Worm (Caenorhabditis elegans): Measurements from ENCODE around the gene trr-1.

- TF ChIP-seq elt-3 (tag; optimal IDR thresholded peaks at IDR 0.05), result no peak
- TF ChIP-seq ztf-11 (tag; optimal IDR thresholded peaks at IDR 0.05), result no peak
- TF ChIP-seq nhr-28 (tag; optimal IDR thresholded peaks at IDR 0.05), result no peak
- TF ChIP-seq unc-39 (tag; optimal IDR thresholded peaks at IDR 0.05), result no peak
- TF ChIP-seq snpc-4 (tag; optimal IDR thresholded peaks at IDR 0.05), result no peak
- TF ChIP-seq unc-62 (GFP tag; optimal IDR thresholded peaks at IDR 0.05), result no peak
- no peak for TF ChIP-seq nhr-12 (tag; optimal IDR thresholded peaks at IDR 0.05)
- no peak for TF ChIP-seq flh-1 (GFP tag; optimal IDR thresholded peaks at IDR 0.05)
- no peak for TF ChIP-seq nhr-237 (tag; optimal IDR thresholded peaks at IDR 0.05)
- no peak for TF ChIP-seq ham-2 (GFP tag; optimal IDR thresholded peaks at IDR 0.05)
These were observed 30.3 kb downstream of the trr-1 start for ce11 chrII:11645383-11645782.

Data from whole organism, mixed stage, embryonic.